Fruit fly (Drosophila melanogaster) ovary, adult (tissue): Measurements from ENCODE around the gene tok.

Experiments used
- CG17801 ChIP-seq: fragments of 200-800 bp; optimal IDR thresholded peaks from 2 replicates; lab custom pipeline; 2019; ENCODE audit warnings: missing biosample characterization, mild to moderate bottlenecking, missing genetic modification characterization, moderate library complexity; ENCODE audit not compliant: partially characterized antibody

The tok gene

DNA sequence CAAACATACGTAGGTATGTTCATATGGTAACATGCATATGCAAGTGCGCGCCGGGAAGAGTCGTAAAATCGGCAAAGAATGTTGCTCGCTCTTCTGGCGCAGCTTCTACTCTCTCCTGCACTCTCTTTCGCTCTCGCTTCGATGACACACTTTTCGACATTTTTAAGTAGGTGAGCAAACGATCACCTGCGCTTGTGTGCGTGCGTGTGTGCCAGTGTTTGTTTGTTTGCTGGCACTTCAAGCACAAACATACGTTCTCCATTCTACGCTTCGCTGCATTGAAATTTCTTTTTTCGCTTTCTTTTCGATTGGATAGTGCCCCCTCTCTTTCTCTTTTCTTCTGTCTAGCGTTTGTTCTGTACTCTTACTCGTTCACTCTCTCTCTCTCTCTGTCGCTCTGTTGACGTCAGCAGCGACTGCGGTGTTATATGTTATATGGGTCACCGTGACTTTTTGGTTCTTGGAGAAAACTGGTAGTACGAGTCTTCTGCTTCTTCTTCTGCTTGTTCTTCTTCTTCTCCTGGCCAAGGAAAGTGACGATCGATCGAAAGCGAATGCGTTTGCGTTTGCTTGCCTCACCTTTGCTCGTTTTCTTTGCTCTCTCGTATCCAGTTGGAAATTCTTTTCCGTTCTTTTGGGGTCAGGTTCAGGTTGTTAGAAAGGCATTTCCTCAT, 48.3 kb downstream of the tok start:
- no peak for TF ChIP-seq CG17801 (GFP tag; lab: Kevin White, UChicago)

DNA sequence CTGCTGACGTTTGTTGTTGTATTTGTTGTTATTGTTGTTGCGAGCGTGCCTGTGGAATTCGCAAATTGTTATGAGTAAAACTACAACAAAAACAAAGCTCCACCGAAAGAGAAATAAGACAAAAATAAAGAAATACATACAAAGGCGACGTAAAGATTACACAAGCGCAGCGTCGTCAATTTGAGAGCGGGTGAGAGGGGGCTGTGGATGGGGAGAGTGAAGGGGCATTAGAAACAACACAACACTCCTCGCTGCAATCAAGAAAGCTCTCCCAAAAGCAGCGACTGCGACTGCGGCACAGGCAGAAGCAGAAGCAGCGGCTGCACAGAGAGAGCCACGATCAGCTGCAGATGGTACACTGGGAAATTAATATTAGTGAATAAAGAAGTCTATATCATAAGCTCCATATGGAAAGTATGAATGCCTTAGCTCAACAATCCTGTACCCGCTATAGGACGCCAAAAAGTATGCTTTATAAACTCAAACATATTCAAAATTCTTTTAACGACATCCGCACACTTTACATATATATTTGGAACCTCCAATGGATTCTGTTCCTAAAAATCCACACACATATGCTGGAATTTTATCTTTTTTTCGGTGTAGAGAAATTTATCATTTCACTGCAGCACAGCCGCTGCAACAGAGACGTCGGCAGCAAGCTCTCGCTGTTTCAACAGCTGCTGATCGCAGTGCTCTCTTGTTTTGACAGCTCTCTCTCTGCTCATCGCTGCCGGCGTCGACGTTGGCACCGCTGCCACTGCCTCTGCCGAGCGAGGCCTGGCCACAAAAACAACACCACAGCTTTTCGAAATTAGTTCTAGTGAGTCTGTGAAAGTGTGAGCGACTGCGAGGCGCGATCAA, 49.3 kb downstream of the tok start, which contains the start of gene CG13631:
Gene CG13631, plus strand, starts transcription at position 814 of the 864 bp plus-strand sequence.
- peak; percentile 90 for TF ChIP-seq CG17801 (GFP tag; lab: Kevin White, UChicago)

DNA sequence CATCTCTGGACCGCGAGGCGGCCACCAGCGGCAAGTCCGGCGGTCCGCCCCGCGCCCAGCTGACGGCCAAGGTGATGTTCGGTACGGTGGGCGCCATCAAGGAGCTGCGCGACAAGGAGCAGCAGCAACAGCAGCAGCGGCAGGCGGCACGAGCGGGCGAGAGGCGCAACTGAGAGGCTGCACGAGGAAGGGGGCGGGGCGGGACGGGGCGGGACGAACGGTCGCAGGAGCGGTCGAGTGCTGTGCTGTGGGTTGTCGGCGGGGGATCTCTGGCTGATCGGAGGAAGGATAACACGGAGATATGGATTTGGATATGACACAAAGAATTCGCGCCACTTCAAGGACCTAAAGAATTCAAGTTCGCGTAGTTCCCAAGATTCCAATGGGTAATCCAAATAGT, 50.1 kb downstream of the tok start:
- no peak for TF ChIP-seq CG17801 (GFP tag; lab: Kevin White, UChicago)

DNA sequence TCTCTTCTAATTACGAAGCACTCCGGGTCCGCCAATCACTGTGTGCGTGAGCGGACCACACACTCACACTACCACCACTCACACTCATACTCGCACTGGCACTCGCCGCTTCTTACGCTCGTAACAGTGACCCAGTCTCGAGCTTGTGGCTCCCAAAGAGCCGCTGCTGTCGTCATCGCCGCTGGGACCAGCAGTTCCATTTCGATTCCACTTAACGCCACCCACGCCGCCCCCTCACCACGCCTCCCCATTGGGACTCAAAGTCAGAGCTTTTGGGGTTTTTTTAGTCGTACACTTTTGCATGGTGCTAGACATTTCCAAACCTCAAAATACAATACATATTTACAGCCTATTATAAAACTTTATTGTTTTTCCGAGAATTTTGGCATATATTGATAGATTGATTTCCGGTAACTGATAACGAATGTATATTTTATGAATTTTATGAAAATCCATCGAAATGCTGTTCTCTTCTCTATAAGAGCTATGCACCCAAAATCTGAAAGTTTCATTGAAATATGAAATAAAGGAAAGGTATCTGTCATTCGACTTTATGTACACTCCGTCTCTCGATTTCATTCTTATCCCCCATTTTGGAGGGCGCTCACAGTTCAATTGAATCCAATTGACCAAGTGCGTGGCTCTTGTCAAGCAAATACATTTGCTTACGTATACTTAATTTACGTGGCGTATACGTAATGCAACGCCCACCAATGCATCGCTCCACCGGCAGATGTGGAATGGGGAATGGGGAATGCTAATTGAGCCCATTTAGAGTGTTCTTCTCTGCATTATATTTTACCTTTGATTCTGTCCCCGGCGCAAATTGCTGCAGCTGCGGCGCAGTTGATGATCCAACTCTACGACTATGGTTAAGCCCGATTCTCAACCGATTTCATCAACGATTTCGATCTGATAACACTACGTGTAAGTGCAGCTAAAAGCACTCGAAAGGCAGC, 52.1 kb downstream of the tok start, which contains the start of gene CG42331:
Gene CG42331, plus strand, starts transcription at position 909 of the 959 bp plus-strand sequence.
- TF ChIP-seq CG17801 (GFP tag; lab: Kevin White, UChicago): no peak

DNA sequence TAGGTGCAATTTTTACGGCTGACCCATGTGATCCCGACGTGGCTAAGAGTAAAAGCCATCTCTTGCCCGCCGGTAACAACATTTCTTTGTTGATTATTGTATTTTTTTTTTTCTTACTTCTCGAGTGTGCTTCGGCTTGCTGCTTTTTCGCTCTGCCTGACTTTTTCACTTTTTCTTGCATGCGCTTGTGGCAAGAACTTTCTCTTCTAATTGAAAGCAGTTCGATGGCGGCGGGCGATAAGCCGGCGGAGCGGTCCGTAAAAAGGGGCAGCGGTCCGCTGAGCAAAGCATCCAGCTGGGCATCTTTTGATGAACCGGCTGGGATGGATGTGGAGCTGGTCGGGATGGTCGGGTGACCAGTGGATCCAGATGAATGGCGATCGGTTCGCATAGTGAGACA, 53.5 kb downstream of the tok start:
- no peak for TF ChIP-seq CG17801 (GFP tag; lab: Kevin White, UChicago)

DNA sequence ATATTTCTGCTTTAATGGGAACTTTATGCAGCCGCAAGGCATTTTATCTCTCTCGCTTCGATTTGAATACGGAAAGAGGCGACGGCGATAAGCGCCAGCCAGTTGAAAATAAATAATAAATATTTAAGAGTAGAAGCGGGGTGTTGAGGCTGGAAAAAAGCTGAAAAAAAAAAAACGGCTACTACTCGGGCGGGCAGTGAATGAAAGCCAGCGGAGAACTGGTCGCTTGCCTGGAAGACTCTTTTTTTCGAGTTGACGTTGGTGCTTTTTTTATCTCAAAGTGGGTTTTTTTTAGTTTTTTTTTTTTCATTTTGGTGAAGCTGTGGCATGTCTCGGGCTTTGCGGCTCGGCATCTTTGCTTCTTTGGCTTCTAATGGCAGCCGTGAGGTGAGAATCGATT, 53.9 kb downstream of the tok start:
- TF ChIP-seq CG17801 (GFP tag; lab: Kevin White, UChicago): no peak

DNA sequence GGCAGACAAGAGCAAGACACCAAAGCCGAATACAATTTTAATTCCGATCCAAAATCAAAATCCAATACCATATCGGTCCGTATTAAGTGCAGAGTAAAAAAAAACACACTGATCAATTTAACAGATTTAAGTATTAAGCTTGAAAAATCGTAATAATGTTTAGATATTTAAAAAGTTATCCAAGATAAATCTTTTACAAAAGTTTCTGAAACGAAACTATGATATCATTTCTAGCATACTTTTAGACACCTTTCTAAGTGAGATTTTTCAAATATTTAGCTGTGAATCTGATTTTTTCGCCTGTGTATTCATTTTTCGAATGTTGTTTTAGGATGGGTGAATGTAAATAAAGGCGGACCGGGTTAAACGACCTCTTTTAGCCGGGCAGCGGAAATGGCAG, 57.6 kb downstream of the tok start:
- TF ChIP-seq CG17801 (GFP tag; lab: Kevin White, UChicago): no peak

DNA sequence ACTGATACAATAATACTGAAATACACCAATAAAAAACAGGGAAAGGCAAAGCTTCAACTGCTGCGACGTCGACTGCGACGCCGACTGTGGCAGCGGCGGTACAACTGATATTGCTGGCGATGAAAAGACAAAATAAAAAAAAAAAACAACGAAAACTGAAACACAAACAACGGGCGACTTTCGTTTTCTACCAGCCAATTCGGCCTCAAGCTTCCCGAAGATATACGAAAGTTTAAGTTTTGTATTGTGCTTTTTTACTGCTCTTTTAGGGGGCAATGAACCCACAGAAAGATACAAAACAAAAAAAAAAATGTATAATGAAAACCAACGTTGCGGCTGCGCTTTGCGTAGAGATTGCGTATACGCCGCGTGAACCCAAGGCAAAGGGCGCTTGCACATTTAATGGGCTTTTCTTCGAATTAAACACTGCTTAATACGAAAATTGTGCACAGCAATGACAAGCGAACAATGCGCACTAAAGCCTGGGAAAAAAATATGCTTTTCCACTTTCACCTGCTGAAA, 58.8 kb downstream of the tok start:
- TF ChIP-seq CG17801 (GFP tag; lab: Kevin White, UChicago): no peak

DNA sequence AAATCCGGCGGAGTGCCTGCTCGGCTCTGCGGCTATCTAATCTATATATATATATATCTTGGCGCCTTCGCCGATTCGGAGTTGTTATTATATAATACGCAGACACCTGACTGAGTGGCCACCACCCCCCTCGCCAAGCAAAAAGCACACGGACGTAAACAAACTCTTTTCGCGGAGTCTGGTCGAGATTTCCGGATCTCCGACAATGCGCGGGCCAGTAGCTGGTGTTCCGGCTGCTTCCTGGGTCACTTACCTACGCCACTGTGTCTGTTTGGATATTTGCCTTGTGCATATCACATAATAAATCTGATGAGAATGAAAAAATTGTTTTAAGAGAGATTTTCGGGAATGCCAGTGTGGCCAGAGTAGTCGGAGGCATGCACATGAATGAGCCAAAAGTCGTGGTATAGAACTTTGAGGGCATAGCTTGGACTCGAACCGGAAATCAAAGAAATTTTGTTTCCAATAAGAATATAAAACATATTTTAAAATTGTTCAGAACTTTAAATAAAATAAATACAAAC, 67.6 kb downstream of the tok start, which contains the start of gene CG5805:
Gene CG5805, minus strand, starts transcription at position 380 of the 524 bp plus-strand sequence.
- peak; percentile 56 for TF ChIP-seq CG17801 (GFP tag; lab: Kevin White, UChicago)

DNA sequence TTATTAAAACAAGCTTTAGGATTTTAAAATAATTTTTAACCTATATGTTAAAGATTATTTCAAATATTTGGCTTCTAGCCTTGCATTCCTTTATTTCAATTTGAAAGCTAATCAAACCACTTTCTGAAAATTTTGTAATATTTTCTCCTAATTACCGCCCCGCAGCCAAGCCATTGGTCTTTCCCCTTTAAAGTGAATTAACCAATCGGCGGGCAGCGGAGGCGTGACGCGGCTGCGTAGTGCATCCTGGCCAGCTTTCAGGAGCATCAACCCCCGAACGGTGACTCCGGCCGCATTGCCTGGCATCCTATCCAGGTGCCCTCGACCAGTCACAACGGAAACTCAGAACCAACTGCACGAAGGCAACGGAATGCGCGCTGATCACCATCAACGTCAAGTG, 68.2 kb downstream of the tok start, which contains the start of gene Ets96B:
Gene Ets96B, plus strand, starts transcription at position 321 of the 400 bp plus-strand sequence.
- TF ChIP-seq CG17801 (GFP tag; lab: Kevin White, UChicago): no peak

DNA sequence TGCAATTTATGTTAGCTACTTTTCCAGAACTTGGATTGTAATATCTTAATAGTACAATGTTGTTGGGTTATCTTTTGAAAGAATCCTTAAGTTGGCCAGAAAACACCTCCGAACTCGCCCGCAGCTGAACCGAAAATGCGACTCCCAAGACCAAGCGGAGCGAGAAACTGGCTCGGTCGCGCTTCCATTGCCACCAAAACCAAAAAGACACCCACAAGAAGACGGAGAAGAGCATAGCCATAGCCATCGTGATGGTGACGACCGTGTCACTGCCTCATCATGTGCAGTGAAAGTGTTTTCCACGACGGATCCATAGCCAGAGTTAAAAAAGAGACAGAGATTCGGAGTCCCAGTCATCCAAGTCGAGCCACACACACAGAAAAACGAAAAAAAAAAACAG, 70.5 kb downstream of the tok start, which contains the start of gene CG13634:
Gene CG13634, minus strand, starts transcription at position 101 of the 400 bp plus-strand sequence.
- no peak for TF ChIP-seq CG17801 (GFP tag; lab: Kevin White, UChicago)

DNA sequence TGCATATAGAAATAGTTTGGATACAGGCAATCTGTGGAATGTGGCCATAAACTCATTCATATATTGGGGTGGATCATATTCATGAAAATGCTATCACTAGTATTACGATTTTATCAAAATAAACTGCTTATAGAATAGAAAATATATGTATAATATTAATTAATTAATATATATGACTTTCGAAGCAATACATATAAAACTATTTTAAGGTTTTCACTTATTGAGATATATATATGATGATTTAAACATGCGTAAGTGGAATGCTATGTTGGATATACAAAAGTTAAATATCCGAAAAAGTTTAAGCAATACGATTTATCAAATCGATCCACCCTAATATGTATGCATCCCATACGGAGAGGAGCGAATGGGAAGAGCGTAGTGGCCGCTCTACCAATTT, 79.1 kb downstream of the tok start:
- no peak for TF ChIP-seq CG17801 (GFP tag; lab: Kevin White, UChicago)
